Worm (Caenorhabditis elegans) whole organism, L2 larva: ENCODE measurements around the gene fbxa-98.
"Not testable (repeated sequence)": the region's sequence is repeated elsewhere in the genome, so short reads cannot be mapped to it uniquely, and the experiment has no call there.

Experiments
- C34F6.9 ChIP-seq: fragments of 150-350 bp; optimal IDR thresholded peaks from 2 replicates; lab custom pipeline; 2014; ENCODE audit warnings: missing biosample characterization, missing genetic modification characterization
- F13H6.1 ChIP-seq: sonication (generic microtip); optimal IDR thresholded peaks from 2 replicates; lab custom pipeline; 2016; ENCODE audit warnings: missing genetic modification characterization, missing compliant biosample characterization
- Y55F3AM.14 ChIP-seq: fragments of 200-800 bp; sonication (Bioruptor generic); optimal IDR thresholded peaks from 2 replicates; lab custom pipeline; 2018; ENCODE audit warnings: mild to moderate bottlenecking, missing genetic modification characterization, missing compliant biosample characterization
- ZK546.5 ChIP-seq: sonication (generic microtip); optimal IDR thresholded peaks from 2 replicates; lab custom pipeline; 2017; ENCODE audit warnings: missing biosample characterization, missing genetic modification characterization
- alr-1 ChIP-seq: fragments of 150-350 bp; optimal IDR thresholded peaks from 2 replicates; lab custom pipeline; 2014; ENCODE audit warnings: missing biosample characterization, missing genetic modification characterization
- ama-1 ChIP-seq: fragments of 150-350 bp; optimal IDR thresholded peaks from 2 replicates; lab custom pipeline; 2018; ENCODE audit warnings: inconsistent platforms
- blmp-1 ChIP-seq: sonication (generic microtip); optimal IDR thresholded peaks from 2 replicates; lab custom pipeline; 2017; ENCODE audit warnings: missing genetic modification characterization, mild to moderate bottlenecking, missing compliant biosample characterization, antibody characterized with exemption, moderate library complexity; ENCODE audit not compliant: insufficient read depth
- ceh-16 ChIP-seq: fragments of 150-350 bp; optimal IDR thresholded peaks from 2 replicates; lab custom pipeline; 2014; ENCODE audit warnings: missing biosample characterization, missing genetic modification characterization
- ceh-82 ChIP-seq: fragments of 150-350 bp; optimal IDR thresholded peaks from 2 replicates; lab custom pipeline; 2014; ENCODE audit warnings: missing biosample characterization, missing genetic modification characterization
- egl-27 ChIP-seq: sonication (generic microtip); optimal IDR thresholded peaks from 3 replicates; lab custom pipeline; 2017; ENCODE audit warnings: missing biosample characterization, missing genetic modification reagents, missing genetic modification characterization
- elt-1 ChIP-seq: fragments of 150-350 bp; optimal IDR thresholded peaks from 2 replicates; lab custom pipeline; 2014; ENCODE audit warnings: missing biosample characterization, missing genetic modification characterization
- elt-3 ChIP-seq: sonication (generic microtip); optimal IDR thresholded peaks from 2 replicates; lab custom pipeline; 2017; ENCODE audit warnings: missing biosample characterization, missing genetic modification characterization
- fos-1 ChIP-seq: fragments of 150-350 bp; optimal IDR thresholded peaks from 2 replicates; lab custom pipeline; 2014; ENCODE audit warnings: missing biosample characterization, missing genetic modification characterization
- gmeb-1 ChIP-seq: fragments of 150-350 bp; optimal IDR thresholded peaks from 2 replicates; lab custom pipeline; 2014; ENCODE audit warnings: missing biosample characterization, missing genetic modification characterization
- lin-11 ChIP-seq: fragments of 150-350 bp; sonication (generic microtip); optimal IDR thresholded peaks from 2 replicates; lab custom pipeline; 2014; ENCODE audit warnings: missing biosample characterization, missing genetic modification characterization, inconsistent platforms, mixed read lengths
- lin-13 ChIP-seq: fragments of 150-350 bp; optimal IDR thresholded peaks from 2 replicates; lab custom pipeline; 2014; ENCODE audit warnings: missing biosample characterization, missing genetic modification reagents, missing genetic modification characterization
- lin-39 ChIP-seq: fragments of 150-350 bp; optimal IDR thresholded peaks from 2 replicates; lab custom pipeline; 2014; ENCODE audit warnings: missing biosample characterization, missing genetic modification reagents, missing genetic modification characterization
- lsy-2 ChIP-seq, 2 experiments: fragments of 150-350 bp in 1 of 2; sonication (generic microtip) in 1 of 2; optimal IDR thresholded peaks; 2 replicates each; lab custom pipeline; 2014 to 2017; ENCODE audit warnings: missing biosample characterization in 2 of 2, missing genetic modification characterization in 2 of 2
- mab-5 ChIP-seq: fragments of 150-350 bp; optimal IDR thresholded peaks from 2 replicates; lab custom pipeline; 2014; ENCODE audit warnings: missing biosample characterization, missing genetic modification characterization
- mbf-1 ChIP-seq: sonication (generic microtip); optimal IDR thresholded peaks from 2 replicates; lab custom pipeline; 2017; ENCODE audit warnings: missing biosample characterization, missing genetic modification characterization
- nhr-11 ChIP-seq: fragments of 150-350 bp; optimal IDR thresholded peaks from 2 replicates; lab custom pipeline; 2014; ENCODE audit warnings: missing biosample characterization, missing genetic modification characterization
- nhr-12 ChIP-seq: fragments of 150-350 bp; optimal IDR thresholded peaks from 2 replicates; lab custom pipeline; 2014; ENCODE audit warnings: missing biosample characterization, missing genetic modification characterization
- nhr-129 ChIP-seq: fragments of 150-350 bp; optimal IDR thresholded peaks from 2 replicates; lab custom pipeline; 2014; ENCODE audit warnings: missing biosample characterization, missing genetic modification characterization
- nhr-21 ChIP-seq: fragments of 150-350 bp; optimal IDR thresholded peaks from 2 replicates; lab custom pipeline; 2014; ENCODE audit warnings: missing biosample characterization, missing genetic modification characterization
- nhr-23 ChIP-seq: fragments of 150-350 bp; optimal IDR thresholded peaks from 2 replicates; lab custom pipeline; 2014; ENCODE audit warnings: missing biosample characterization, missing genetic modification reagents, missing genetic modification characterization
- nhr-6 ChIP-seq: fragments of 150-350 bp; optimal IDR thresholded peaks from 2 replicates; lab custom pipeline; 2014; ENCODE audit warnings: missing biosample characterization, missing genetic modification characterization
- nhr-77 ChIP-seq: fragments of 150-350 bp; optimal IDR thresholded peaks from 2 replicates; lab custom pipeline; 2014; ENCODE audit warnings: missing biosample characterization, missing genetic modification characterization
- peb-1 ChIP-seq: fragments of 150-350 bp; optimal IDR thresholded peaks from 2 replicates; lab custom pipeline; 2014; ENCODE audit warnings: missing biosample characterization, missing genetic modification characterization
- sem-4 ChIP-seq: fragments of 150-350 bp; optimal IDR thresholded peaks from 2 replicates; lab custom pipeline; 2014; ENCODE audit warnings: missing biosample characterization, missing genetic modification reagents, missing genetic modification characterization
- skn-1 ChIP-seq: sonication (generic microtip); optimal IDR thresholded peaks from 2 replicates; lab custom pipeline; 2017; ENCODE audit warnings: missing biosample characterization, missing genetic modification characterization
- sma-9 ChIP-seq, 2 experiments: fragments of 150-350 bp in 1 of 2; sonication (generic microtip) in 1 of 2; optimal IDR thresholded peaks; 2 replicates each; lab custom pipeline; 2014 to 2016; ENCODE audit warnings: missing genetic modification characterization in 2 of 2, mild to moderate bottlenecking in 1 of 2, missing biosample characterization in 1 of 2, missing compliant biosample characterization in 1 of 2, missing genetic modification reagents in 1 of 2, moderate library complexity in 1 of 2
- snpc-4 ChIP-seq: fragments of 150-350 bp; optimal IDR thresholded peaks from 2 replicates; lab custom pipeline; 2014; ENCODE audit warnings: missing biosample characterization, missing genetic modification characterization
- unc-55 ChIP-seq: fragments of 150-350 bp; sonication (generic microtip); optimal IDR thresholded peaks from 3 replicates; lab custom pipeline; 2014; ENCODE audit warnings: missing biosample characterization, missing genetic modification reagents, missing genetic modification characterization
- unc-62 ChIP-seq: fragments of 150-350 bp; optimal IDR thresholded peaks from 2 replicates; lab custom pipeline; 2014; ENCODE audit warnings: missing biosample characterization, missing genetic modification reagents, missing genetic modification characterization
- zag-1 ChIP-seq: fragments of 150-350 bp; optimal IDR thresholded peaks from 2 replicates; lab custom pipeline; 2014; ENCODE audit warnings: missing biosample characterization, missing genetic modification characterization

Gene fbxa-98

DNA sequence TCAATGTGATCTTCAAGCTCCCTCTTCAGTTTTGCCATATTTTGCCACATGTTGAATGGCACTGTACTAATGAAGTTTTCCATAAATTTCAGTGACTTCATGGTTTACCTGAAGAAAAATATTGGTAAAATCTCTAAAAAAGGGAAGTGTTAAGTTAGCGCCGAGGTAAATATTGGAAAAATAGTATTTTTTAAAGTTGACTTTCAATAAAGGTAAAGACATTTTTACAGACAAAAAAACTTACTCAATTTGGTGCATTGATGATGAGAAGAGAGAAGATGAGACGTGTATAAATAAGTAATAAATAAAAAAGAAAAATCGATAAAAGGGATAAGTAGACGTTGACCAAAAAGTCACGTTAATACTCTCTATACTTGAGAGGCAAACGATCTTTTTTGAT, 35.4 kb upstream of the fbxa-98 start, which contains the start of gene Y45F10B.9:
TSS of gene Y45F10B.9 (minus strand) at position 101 of the 400 bp plus-strand sequence.
- TF ChIP-seq mbf-1 (tag; lab: Kevin White, UChicago); skn-1 (tag; lab: Kevin White, UChicago); lsy-2 (tag; optimal IDR thresholded peaks at IDR 0.05; lab: Kevin White, UChicago): not testable (repeated sequence)
- TF ChIP-seq, all 48 proteins: peak for 0; not testable (repeated sequence) for 48

DNA sequence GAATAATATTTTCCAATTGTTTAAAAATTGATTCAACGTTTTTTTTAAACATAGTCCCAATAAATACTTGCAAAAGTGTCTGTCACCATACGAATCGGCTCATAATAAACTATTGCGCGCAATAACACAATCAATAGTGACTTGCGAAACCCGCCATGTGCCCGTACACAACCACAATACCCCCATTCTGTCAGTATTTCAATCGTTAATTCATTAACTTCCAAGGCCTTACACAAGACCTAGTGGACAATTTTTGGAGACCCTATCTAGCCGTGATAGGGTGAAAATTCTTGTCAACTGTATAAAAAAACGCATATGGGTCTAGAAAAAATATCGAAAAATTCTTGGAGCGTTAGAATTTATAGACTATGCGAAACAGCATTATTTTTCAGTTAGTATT, 32.6 kb upstream of the fbxa-98 start:
- TF ChIP-seq snpc-4 (tag; lab: Kevin White, UChicago) (peak; percentile 60), alr-1 (tag; lab: Kevin White, UChicago) (no peak)

DNA sequence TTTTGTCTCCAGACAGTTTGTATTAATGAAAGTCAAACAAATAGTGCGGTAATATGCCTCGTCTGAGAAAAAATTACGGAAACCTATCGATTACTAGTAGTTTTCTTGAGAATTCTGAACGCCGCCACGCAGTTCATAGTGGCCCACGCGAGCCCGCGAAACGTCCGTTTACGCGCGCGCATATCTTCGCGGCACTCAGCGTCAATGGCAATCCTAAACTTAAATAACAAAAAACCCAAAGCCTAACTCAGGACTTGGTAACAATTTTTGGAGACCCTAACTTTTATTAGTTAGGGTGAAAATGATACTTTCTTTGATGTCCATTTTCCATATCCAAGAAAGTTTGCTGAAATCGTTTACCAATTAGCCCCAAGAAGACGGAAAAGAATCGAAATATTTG, 31.8 kb upstream of the fbxa-98 start:
- TF ChIP-seq peb-1 = no peak

- no peak for TF ChIP-seq egl-27 (tag; lab: Kevin White, UChicago)
- TF ChIP-seq unc-55 (GFP tag; lab: Kevin White, UChicago) = no peak
- TF ChIP-seq ceh-82 = no peak
- no peak for TF ChIP-seq lin-11
- no peak for TF ChIP-seq F13H6.1 (tag; lab: Kevin White, UChicago)
- peak; percentile 60 for TF ChIP-seq snpc-4 (tag; lab: Kevin White, UChicago)
These were observed 31.1 kb upstream of the fbxa-98 start, which contains the start of gene Y45F10B.59 for ce11 chrIV:13601973-13602669. Gene Y45F10B.59 (plus strand): TSS chrIV:13602619.

DNA sequence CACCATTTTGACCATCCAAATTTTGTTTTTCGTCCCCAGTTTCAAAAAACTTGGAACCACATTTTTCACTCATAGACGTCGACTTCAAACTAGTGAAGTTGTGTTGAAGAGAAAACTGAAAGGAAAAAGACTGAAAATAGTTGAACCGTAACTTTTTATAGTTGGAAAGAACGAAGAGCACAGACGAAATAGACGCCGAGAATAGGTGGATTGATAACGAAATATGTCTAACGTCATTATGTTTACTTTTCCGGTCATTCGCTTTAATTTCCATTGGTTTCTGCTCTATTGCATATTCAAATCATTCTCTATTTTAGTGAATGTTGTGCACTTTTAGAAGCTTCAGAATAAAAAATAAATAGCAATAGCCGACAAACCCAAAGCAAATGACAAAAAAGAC, 23.5 kb upstream of the fbxa-98 start, which contains the start of gene C08F11.13:
TSS of gene C08F11.13 (minus strand) at position 138 of the 400 bp plus-strand sequence.
- TF ChIP-seq nhr-11 (no peak), C34F6.9 (tag; lab: Kevin White, UChicago) (no peak), sma-9 (GFP tag; optimal IDR thresholded peaks at IDR 0.05; lab: Kevin White, UChicago) (peak; percentile 60), sma-9 (tag; optimal IDR thresholded peaks at IDR 0.05; lab: Kevin White, UChicago) (no peak), gmeb-1 (peak; percentile 18), fos-1 (peak; percentile 43), skn-1 (tag; lab: Kevin White, UChicago) (no peak), egl-27 (tag; lab: Kevin White, UChicago) (no peak), nhr-12 (no peak), unc-55 (GFP tag; lab: Kevin White, UChicago) (no peak), nhr-129 (peak; percentile 12)

DNA sequence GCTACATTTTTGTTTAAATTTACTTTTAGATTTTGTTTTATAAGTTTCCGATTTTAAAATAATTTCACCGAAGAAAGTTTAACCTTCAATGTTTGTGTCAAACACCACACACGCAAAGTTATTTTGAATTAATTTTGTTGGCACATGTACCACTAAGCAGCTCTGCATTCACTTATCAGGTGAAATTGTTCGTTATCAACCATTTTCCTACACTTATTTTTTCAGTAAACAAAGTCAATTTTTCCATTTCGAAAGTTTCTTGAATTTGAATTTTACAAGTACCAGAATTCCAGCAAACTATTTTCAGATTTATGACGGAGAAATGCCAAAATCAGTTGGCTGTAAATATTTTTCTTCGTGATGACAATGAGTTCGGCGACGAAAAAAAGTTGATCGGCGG, 14.0 kb upstream of the fbxa-98 start, which contains the start of gene C08F11.3:
TSS of gene C08F11.3 (plus strand) at position 301 of the 400 bp plus-strand sequence.
- TF ChIP-seq elt-1 (tag; lab: Kevin White, UChicago) (no peak), ceh-16 (tag; lab: Kevin White, UChicago) (no peak), nhr-6 (tag; lab: Kevin White, UChicago) (no peak), lin-39 (tag; lab: Kevin White, UChicago) (no peak), ama-1 (lab: Kevin White, UChicago) (no peak), nhr-23 (tag; lab: Kevin White, UChicago) (no peak), mab-5 (no peak), sem-4 (tag; lab: Kevin White, UChicago) (no peak)

- no peak for TF ChIP-seq sem-4 (tag; lab: Kevin White, UChicago)
- no peak for TF ChIP-seq elt-3 (tag; lab: Kevin White, UChicago)
- no peak for TF ChIP-seq lin-13
- TF ChIP-seq ZK546.5 (tag; lab: Kevin White, UChicago) = no peak
- TF ChIP-seq mab-5 = no peak
- no peak for TF ChIP-seq nhr-21
- no peak for TF ChIP-seq Y55F3AM.14
- no peak for TF ChIP-seq egl-27 (tag; lab: Kevin White, UChicago)
- no peak for TF ChIP-seq unc-62 (GFP tag; lab: Kevin White, UChicago)
- no peak for TF ChIP-seq mbf-1 (tag; lab: Kevin White, UChicago)
- no peak for TF ChIP-seq lsy-2 (tag; optimal IDR thresholded peaks at IDR 0.05; lab: Kevin White, UChicago)
- TF ChIP-seq nhr-23 (tag; lab: Kevin White, UChicago) = no peak
- no peak for TF ChIP-seq unc-55 (GFP tag; lab: Kevin White, UChicago)
- TF ChIP-seq zag-1 (tag; lab: Kevin White, UChicago) = no peak
- TF ChIP-seq blmp-1 (tag; lab: Kevin White, UChicago) = no peak
- TF ChIP-seq sma-9 (GFP tag; optimal IDR thresholded peaks at IDR 0.05; lab: Kevin White, UChicago) = no peak
- no peak for TF ChIP-seq sma-9 (tag; optimal IDR thresholded peaks at IDR 0.05; lab: Kevin White, UChicago)
- TF ChIP-seq nhr-77 (tag; lab: Kevin White, UChicago) = no peak
- no peak for TF ChIP-seq gmeb-1
These were observed 9.7 kb upstream of the fbxa-98 start, which contains the start of gene C08F11.1 for ce11 chrIV:13623533-13623932. Gene C08F11.1 (plus strand): TSS chrIV:13623833.
